Worm (Caenorhabditis elegans): ENCODE data around the gene F58A6.2.

ce11 chrII:5115733-5116132 is 20.8 kb upstream of the F58A6.2 start, which contains the start of gene srsy-1:
- TF ChIP-seq ztf-29 (GFP tag; IDR thresholded peaks at IDR 0.05) (no peak), ztf-23 (GFP tag; IDR thresholded peaks at IDR 0.05) (no peak), flt-1 (GFP tag; IDR thresholded peaks at IDR 0.05) (no peak), med-1 (GFP tag; optimal IDR thresholded peaks at IDR 0.05; ENCODE audit: insufficient read depth) (no peak)
